Fruit fly (Drosophila melanogaster): ENCODE measurements around the gene CG32485.

CG32485 gene

DNA sequence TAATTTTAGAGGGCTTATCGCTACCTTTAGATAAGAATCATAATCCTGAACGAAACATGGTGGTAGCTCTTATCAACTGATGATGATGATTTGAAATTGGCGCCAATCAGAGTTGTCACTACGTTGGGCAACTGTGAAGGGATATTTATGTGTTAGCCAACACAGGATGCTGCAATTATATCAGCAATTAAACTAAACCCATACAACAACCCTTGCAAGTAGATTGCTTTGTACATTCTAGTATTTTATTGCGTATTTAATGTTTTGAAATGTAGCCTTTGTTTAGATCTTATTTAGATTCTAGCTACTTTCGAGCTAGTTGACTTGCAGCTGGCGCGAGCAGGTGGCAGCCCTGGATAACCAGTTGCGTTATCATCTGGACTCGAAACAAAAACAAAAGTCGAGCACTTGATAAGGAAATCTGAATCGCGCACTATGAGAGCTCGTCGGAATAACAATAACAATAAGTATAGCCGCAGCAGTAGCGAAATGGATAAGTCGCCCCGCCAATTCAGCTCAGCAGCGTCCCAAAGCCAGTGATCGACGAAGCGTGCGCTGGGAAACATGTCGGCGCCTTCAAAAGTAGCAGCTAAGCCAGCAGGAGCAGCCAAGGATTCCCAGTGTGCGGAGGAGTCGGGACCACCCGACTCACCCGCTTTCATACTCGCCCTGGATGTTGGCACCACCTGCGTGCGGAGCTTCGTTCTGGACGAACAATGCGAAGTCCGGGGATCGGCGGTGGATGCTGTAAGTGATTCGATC lies 2.2 kb downstream of the CG32485 start, which contains the start of gene CG1271 (continued):
- TF ChIP-seq CG2120 (GFP tag; optimal IDR thresholded peaks at IDR 0.05) = peak; percentile 83
- peak; percentile 13 for TF ChIP-seq org-1 (GFP tag; optimal IDR thresholded peaks at IDR 0.05)
- no peak for TF ChIP-seq p53 (GFP tag; optimal IDR thresholded peaks at IDR 0.05)
- no peak for TF ChIP-seq CG11723 (GFP tag; optimal IDR thresholded peaks at IDR 0.05)
- peak; percentile 59 for TF ChIP-seq maf-S (GFP tag; optimal IDR thresholded peaks at IDR 0.05)
- TF ChIP-seq HLH54F (GFP tag; optimal IDR thresholded peaks at IDR 0.05) = peak; percentile 72
- TF ChIP-seq Kr (GFP tag; optimal IDR thresholded peaks at IDR 0.05) = no peak
- TF ChIP-seq onecut (GFP tag; IDR thresholded peaks at IDR 0.05) = 0 out of 2 replicates have a peak, but pooled peaks have one; percentile 21
- peak; percentile 59 for TF ChIP-seq CG12769 (tag; optimal IDR thresholded peaks at IDR 0.05)
- TF ChIP-seq CG15514 (GFP tag; optimal IDR thresholded peaks at IDR 0.05) = peak; percentile 86
- TF ChIP-seq Ravus (GFP tag; IDR thresholded peaks at IDR 0.05) = 0 out of 2 replicates have a peak, but pooled peaks have one; percentile 3
- peak; percentile 59 for TF ChIP-seq CG15601 (tag; optimal IDR thresholded peaks at IDR 0.05)
- peak; percentile 47 for TF ChIP-seq MBD-R2 (GFP tag; IDR thresholded peaks at IDR 0.05)
- TF ChIP-seq CG34422 (GFP tag; IDR thresholded peaks at IDR 0.05) = 0 out of 3 replicates have a peak, but pooled peaks have one; percentile 55
- no peak for TF ChIP-seq br (optimal IDR thresholded peaks at IDR 0.05)
- TF ChIP-seq NC2α (GFP tag; optimal IDR thresholded peaks at IDR 0.05) = no peak
- no peak for TF ChIP-seq so (GFP tag; IDR thresholded peaks at IDR 0.05)
- peak; percentile 51 for TF ChIP-seq CG11247 (GFP tag; IDR thresholded peaks at IDR 0.05)
- TF ChIP-seq Fer3 (tag; optimal IDR thresholded peaks at IDR 0.05) = peak; percentile 64
- peak; percentile 29 for TF ChIP-seq CG4282 (GFP tag; optimal IDR thresholded peaks at IDR 0.05)
- 0 out of 3 replicates have a peak, but pooled peaks have one; percentile 44 for TF ChIP-seq ken (GFP tag; IDR thresholded peaks at IDR 0.05)
- peak; percentile 51 for TF ChIP-seq CG18764 (GFP tag; optimal IDR thresholded peaks at IDR 0.05)
- peak; percentile 49; the same call in 1 of the 2 replicates for TF ChIP-seq al (GFP tag; IDR thresholded peaks at IDR 0.05)
- TF ChIP-seq crol (GFP tag; IDR thresholded peaks at IDR 0.05) = no peak
- TF ChIP-seq bbx (GFP tag; IDR thresholded peaks at IDR 0.05; ENCODE audit: partially characterized antibody) = no peak
- TF ChIP-seq E2f1 (GFP tag; IDR thresholded peaks at IDR 0.05) = peak; percentile 62
- peak; percentile 34 for TF ChIP-seq CG9727 (GFP tag; optimal IDR thresholded peaks at IDR 0.05)
- no peak for TF ChIP-seq dati (GFP tag; IDR thresholded peaks at IDR 0.05)
- 0 out of 2 replicates have a peak, but pooled peaks have one; percentile 5 for TF ChIP-seq CG31224 (GFP tag; IDR thresholded peaks at IDR 0.05)
- peak; percentile 74 for TF ChIP-seq CG15479 (GFP tag; optimal IDR thresholded peaks at IDR 0.05)
- TF ChIP-seq CG1233 (GFP tag; optimal IDR thresholded peaks at IDR 0.05) = peak; percentile 51
- peak; percentile 47 for TF ChIP-seq CG10979 (tag; optimal IDR thresholded peaks at IDR 0.05)
- no peak for TF ChIP-seq MTF-1 (GFP tag; optimal IDR thresholded peaks at IDR 0.05; ENCODE audit: borderline replicate concordance)
- TF ChIP-seq lbe (GFP tag; optimal IDR thresholded peaks at IDR 0.05) = peak; percentile 1
- TF ChIP-seq CG7839 (tag; optimal IDR thresholded peaks at IDR 0.05) = peak; percentile 73
- TF ChIP-seq Abd-B (GFP tag; optimal IDR thresholded peaks at IDR 0.05) = no peak
- TF ChIP-seq sens-2 (GFP tag; IDR thresholded peaks at IDR 0.05) = 0 out of 2 replicates have a peak, but pooled peaks have one; percentile 25
- TF ChIP-seq zf30C (GFP tag; optimal IDR thresholded peaks at IDR 0.05) = no peak
- TF ChIP-seq corto (GFP tag; optimal IDR thresholded peaks at IDR 0.05) = no peak
- no peak for TF ChIP-seq CG10565 (GFP tag; optimal IDR thresholded peaks at IDR 0.05)
- TF ChIP-seq ash1 (GFP tag; optimal IDR thresholded peaks at IDR 0.05) = no peak
- TF ChIP-seq CG18011 (GFP tag; optimal IDR thresholded peaks at IDR 0.05) = peak; percentile 9
- TF ChIP-seq row (GFP tag; IDR thresholded peaks at IDR 0.05) = peak; percentile 94
- 0 out of 2 replicates have a peak, but pooled peaks have one; percentile 25 for TF ChIP-seq Ada2b (GFP tag; IDR thresholded peaks at IDR 0.05)
- no peak for TF ChIP-seq gsb-n (tag; optimal IDR thresholded peaks at IDR 0.05)
- TF ChIP-seq nerfin-1 (tag; optimal IDR thresholded peaks at IDR 0.05) = peak; percentile 60
- peak; percentile 31; the same call in 1 of the 2 replicates for TF ChIP-seq H2.0 (GFP tag; IDR thresholded peaks at IDR 0.05)
- TF ChIP-seq CG10431 (GFP tag; optimal IDR thresholded peaks at IDR 0.05) = no peak
- peak; percentile 34 for TF ChIP-seq en (GFP tag; optimal IDR thresholded peaks at IDR 0.05)

All from whole organism, embryonic.